Fruit fly (Drosophila melanogaster) S2 (cell line): ENCODE measurements around the gene CG14969.

Source experiments
- CG8478 ChIP-seq: fragments of >200 bp; optimal IDR thresholded peaks from 2 replicates; lab custom pipeline; 2018
- CTCF ChIP-seq, 2 experiments: fragments of >200 bp; optimal IDR thresholded peaks; 2 replicates each; lab custom pipeline; 2018

- no peak for TF ChIP-seq CTCF (optimal IDR thresholded peaks at IDR 0.05; lab: Kevin White, UChicago)
- TF ChIP-seq CG8478 (lab: Kevin White, UChicago) = no peak
Observed at dm6 chr3L:3329763-3330162, 5.0 kb downstream of the CG14969 start, which contains the start of gene CG14961.
